Fruit fly (Drosophila melanogaster): ENCODE measurements around the gene CG5199.

Gene CG5199

dm6 chr3L:20442674-20443313 lies 9.9 kb downstream of the CG5199 start (continued):
- TF ChIP-seq CG17829 (tag; optimal IDR thresholded peaks at IDR 0.05) (no peak), pros (GFP tag; optimal IDR thresholded peaks at IDR 0.05) (peak; percentile 99), Med (GFP tag) (peak; percentile 28), cato (GFP tag; optimal IDR thresholded peaks at IDR 0.05; ENCODE audit: borderline replicate concordance) (no peak), tgo (GFP tag; IDR thresholded peaks at IDR 0.05) (no peak), CG1832 (GFP tag; optimal IDR thresholded peaks at IDR 0.05) (peak; percentile 62), H15 (GFP tag; IDR thresholded peaks at IDR 0.05) (no peak), Atf6 (GFP tag; IDR thresholded peaks at IDR 0.05) (no peak), sens-2 (GFP tag; IDR thresholded peaks at IDR 0.05) (no peak), CG6854 (GFP tag; optimal IDR thresholded peaks at IDR 0.05) (peak; percentile 15), CG7556 (GFP tag; optimal IDR thresholded peaks at IDR 0.05) (no peak), Gsc (GFP tag; IDR thresholded peaks at IDR 0.05) (no peak), Aef1 (GFP tag; IDR thresholded peaks at IDR 0.05) (no peak), CG12299 (tag; optimal IDR thresholded peaks at IDR 0.05) (no peak), Tbp (GFP tag; optimal IDR thresholded peaks at IDR 0.05) (no peak), CG14014 (GFP tag; IDR thresholded peaks at IDR 0.05) (no peak), sd (tag; optimal IDR thresholded peaks at IDR 0.05) (peak; percentile 12), Dfd (GFP tag; optimal IDR thresholded peaks at IDR 0.05) (no peak), unpg (GFP tag; optimal IDR thresholded peaks at IDR 0.05) (no peak), CTCF (GFP tag; optimal IDR thresholded peaks at IDR 0.05) (no peak), tna (GFP tag; IDR thresholded peaks at IDR 0.05; ENCODE audit: partially characterized antibody) (peak; percentile 38; the same call in 1 of the 2 replicates), CG17328 (GFP tag; IDR thresholded peaks at IDR 0.05) (no peak), CG1024 (GFP tag; IDR thresholded peaks at IDR 0.05) (no peak), mirr (GFP tag; optimal IDR thresholded peaks at IDR 0.05) (no peak), Myb (GFP tag; optimal IDR thresholded peaks at IDR 0.05) (no peak), CG17186 (GFP tag; optimal IDR thresholded peaks at IDR 0.05) (no peak), pzg (GFP tag; optimal IDR thresholded peaks at IDR 0.05) (no peak), Hsf (GFP tag; optimal IDR thresholded peaks at IDR 0.05) (no peak), CG16813 (GFP tag; IDR thresholded peaks at IDR 0.05; ENCODE audit: partially characterized antibody) (no peak), sc (optimal IDR thresholded peaks at IDR 0.05) (no peak), sc (GFP tag; optimal IDR thresholded peaks at IDR 0.05) (no peak), CG9215 (GFP tag; IDR thresholded peaks at IDR 0.05) (no peak), CG16779 (GFP tag; IDR thresholded peaks at IDR 0.05) (no peak), CG13287 (GFP tag; IDR thresholded peaks at IDR 0.05; ENCODE audit: partially characterized antibody) (peak; percentile 7; the same call in 1 of the 2 replicates), nerfin-2 (GFP tag; IDR thresholded peaks at IDR 0.05; ENCODE audit: partially characterized antibody) (peak; percentile 52; the same call in 1 of the 2 replicates), YL-1 (GFP tag; optimal IDR thresholded peaks at IDR 0.05) (no peak), CG4730 (GFP tag; IDR thresholded peaks at IDR 0.05) (no peak), CG2875 (GFP tag; optimal IDR thresholded peaks at IDR 0.05) (no peak), nom (GFP tag; optimal IDR thresholded peaks at IDR 0.05) (peak; percentile 16), Dp (GFP tag; optimal IDR thresholded peaks at IDR 0.05) (no peak), CG6791 (GFP tag; IDR thresholded peaks at IDR 0.05; ENCODE audit: partially characterized antibody) (peak; percentile 24; the same call in 1 of the 3 replicates), scrt (GFP tag; optimal IDR thresholded peaks at IDR 0.05) (peak; percentile 47), Ets65A (GFP tag) (no peak), CG10274 (GFP tag; optimal IDR thresholded peaks at IDR 0.05) (no peak), CG7357 (GFP tag; IDR thresholded peaks at IDR 0.05) (no peak), CG17802 (tag; optimal IDR thresholded peaks at IDR 0.05) (no peak), BEAF-32 (GFP tag; optimal IDR thresholded peaks at IDR 0.05) (no peak), HmgD (GFP tag; optimal IDR thresholded peaks at IDR 0.05) (no peak), exex (tag; optimal IDR thresholded peaks at IDR 0.05) (no peak), gce (GFP tag; IDR thresholded peaks at IDR 0.05) (no peak), nerfin-1 (tag; optimal IDR thresholded peaks at IDR 0.05) (peak; percentile 1)
